Worm (Caenorhabditis elegans) whole organism, L4 larva: ENCODE data around the gene C45G9.10.

ENCODE experiments used
- F37D6.2 ChIP-seq: sonication (generic microtip); optimal IDR thresholded peaks from 2 replicates; lab custom pipeline; 2016; ENCODE audit warnings: mild to moderate bottlenecking, missing genetic modification characterization, missing compliant biosample characterization
- F49E8.2 ChIP-seq: sonication (generic microtip); optimal IDR thresholded peaks from 2 replicates; lab custom pipeline; 2016; ENCODE audit warnings: missing compliant biosample characterization, mild to moderate bottlenecking, missing genetic modification characterization, borderline replicate concordance
- T26A8.4 ChIP-seq: fragments of 200-800 bp; sonication (Bioruptor generic); IDR thresholded peaks from 2 replicates; pipeline ENCODE4 v1.3.6; 2022; ENCODE audit warnings: missing genetic modification characterization, missing compliant biosample characterization
- Y48G9A.11 ChIP-seq: fragments of 200-800 bp; sonication (Bioruptor generic); IDR thresholded peaks from 2 replicates; pipeline ENCODE4 v1.3.6; 2022; ENCODE audit warnings: missing genetic modification reagents, missing genetic modification characterization, missing compliant biosample characterization
- ZK337.2 ChIP-seq: fragments of 200-800 bp; sonication (Bioruptor generic); IDR thresholded peaks from 2 replicates; pipeline ENCODE4 v1.3.6; 2022; ENCODE audit warnings: missing genetic modification reagents, missing genetic modification characterization, missing compliant biosample characterization
- aly-2 ChIP-seq: sonication (generic microtip); optimal IDR thresholded peaks from 2 replicates; lab custom pipeline; 2018; ENCODE audit warnings: missing biosample characterization, missing genetic modification characterization
- arid-1 ChIP-seq: fragments of 200-800 bp; sonication (Bioruptor generic); conservative IDR thresholded peaks from 2 replicates; pipeline ENCODE4 v1.3.6; 2022; ENCODE audit warnings: missing genetic modification reagents, missing genetic modification characterization, missing compliant biosample characterization
- ceh-20 ChIP-seq: fragments of 200-800 bp; sonication (Bioruptor generic); IDR thresholded peaks from 2 replicates; pipeline ENCODE4 v1.3.6; 2022; ENCODE audit warnings: missing genetic modification reagents, missing genetic modification characterization, missing compliant biosample characterization
- ceh-28 ChIP-seq: fragments of 150-350 bp; optimal IDR thresholded peaks from 2 replicates; lab custom pipeline; 2014; ENCODE audit warnings: missing biosample characterization, missing genetic modification reagents, missing genetic modification characterization
- ceh-32 ChIP-seq: sonication (generic microtip); optimal IDR thresholded peaks from 2 replicates; lab custom pipeline; 2016; ENCODE audit warnings: mild to moderate bottlenecking, missing genetic modification characterization, missing compliant biosample characterization; ENCODE audit not compliant: poor library complexity
- ces-1 ChIP-seq: fragments of 150-350 bp; sonication (generic microtip); optimal IDR thresholded peaks from 4 replicates; lab custom pipeline; 2014; ENCODE audit warnings: missing biosample characterization, missing genetic modification reagents, missing genetic modification characterization
- daf-16 ChIP-seq, 3 experiments: sonication (generic microtip); optimal IDR thresholded peaks; 2 replicates each; lab custom pipeline; 2016 to 2017; ENCODE audit warnings: missing genetic modification characterization in 3 of 3, missing genetic modification reagents in 3 of 3, mild to moderate bottlenecking in 2 of 3, missing compliant biosample characterization in 2 of 3, missing biosample characterization in 1 of 3, moderate library complexity in 1 of 3
- dmd-6 ChIP-seq: fragments of 200-800 bp; sonication (Bioruptor generic); IDR thresholded peaks from 2 replicates; pipeline ENCODE4 v1.3.6; 2022; ENCODE audit warnings: missing genetic modification reagents, missing genetic modification characterization, missing compliant biosample characterization
- dmd-8 ChIP-seq: fragments of 200-800 bp; sonication (Bioruptor generic); IDR thresholded peaks from 2 replicates; pipeline ENCODE4 v1.3.6; 2022; ENCODE audit warnings: missing genetic modification characterization, missing compliant biosample characterization
- dpl-1 ChIP-seq: fragments of 150-350 bp; optimal IDR thresholded peaks from 2 replicates; lab custom pipeline; 2014; ENCODE audit warnings: missing biosample characterization, missing genetic modification reagents, missing genetic modification characterization
- duxl-1 ChIP-seq: sonication (generic microtip); optimal IDR thresholded peaks from 2 replicates; lab custom pipeline; 2016; ENCODE audit warnings: mild to moderate bottlenecking, missing genetic modification characterization, moderate library complexity, missing compliant biosample characterization; ENCODE audit not compliant: poor library complexity
- dve-1 ChIP-seq: sonication (generic microtip); optimal IDR thresholded peaks from 2 replicates; lab custom pipeline; 2017; ENCODE audit warnings: antibody characterized with exemption, mild to moderate bottlenecking, missing genetic modification characterization, missing compliant biosample characterization; ENCODE audit not compliant: insufficient read depth
- fkh-10 ChIP-seq: fragments of 150-350 bp; optimal IDR thresholded peaks from 2 replicates; lab custom pipeline; 2014; ENCODE audit warnings: missing biosample characterization, missing genetic modification reagents, missing genetic modification characterization
- hlh-11 ChIP-seq: fragments of 200-800 bp; sonication (Bioruptor generic); optimal IDR thresholded peaks from 2 replicates; lab custom pipeline; 2018; ENCODE audit warnings: mild to moderate bottlenecking, missing genetic modification characterization, missing compliant biosample characterization
- jun-1 ChIP-seq: fragments of 150-350 bp; optimal IDR thresholded peaks from 2 replicates; lab custom pipeline; 2014; ENCODE audit warnings: missing biosample characterization, missing genetic modification reagents, missing genetic modification characterization
- lim-7 ChIP-seq: fragments of 200-800 bp; sonication (Bioruptor generic); IDR thresholded peaks from 2 replicates; pipeline ENCODE4 v1.3.6; 2022; ENCODE audit warnings: missing genetic modification characterization, missing compliant biosample characterization
- lin-38 ChIP-seq: fragments of 200-800 bp; sonication (Bioruptor generic); IDR thresholded peaks from 2 replicates; pipeline ENCODE4 v1.3.6; 2022; ENCODE audit warnings: missing genetic modification reagents, missing genetic modification characterization, missing compliant biosample characterization
- lsy-2 ChIP-seq, 2 experiments: fragments of 150-350 bp in 1 of 2; sonication (generic microtip) in 1 of 2; optimal IDR thresholded peaks; 2 replicates each; lab custom pipeline; 2014 to 2017; ENCODE audit warnings: missing biosample characterization in 2 of 2, missing genetic modification characterization in 2 of 2
- madf-5 ChIP-seq, 2 experiments: fragments of 200-800 bp; sonication (Bioruptor generic); IDR thresholded peaks; 2 replicates each; pipeline ENCODE4 v1.3.6; 2022; ENCODE audit warnings: missing compliant biosample characterization in 2 of 2, missing genetic modification characterization in 2 of 2
- madf-9 ChIP-seq: fragments of 200-800 bp; sonication (Bioruptor generic); conservative IDR thresholded peaks from 2 replicates; pipeline ENCODE4 v1.3.6; 2022; ENCODE audit warnings: missing genetic modification reagents, missing genetic modification characterization, missing compliant biosample characterization
- mdl-1 ChIP-seq, 2 experiments: fragments of 150-350 bp in 1 of 2; sonication (generic microtip) in 1 of 2; optimal IDR thresholded peaks; 2 replicates each; lab custom pipeline; 2014 to 2017; ENCODE audit warnings: missing biosample characterization in 2 of 2, missing genetic modification characterization in 2 of 2
- mep-1 ChIP-seq: fragments of 150-350 bp; sonication (generic microtip); optimal IDR thresholded peaks from 3 replicates; lab custom pipeline; 2014; ENCODE audit warnings: missing biosample characterization, missing genetic modification characterization
- mes-2 ChIP-seq: sonication (generic microtip); optimal IDR thresholded peaks from 2 replicates; lab custom pipeline; 2016; ENCODE audit warnings: missing genotype, mild to moderate bottlenecking, missing genetic modification characterization, missing compliant biosample characterization; ENCODE audit not compliant: poor library complexity, severe bottlenecking
- mxl-3 ChIP-seq: fragments of 200-800 bp; sonication (Bioruptor generic); optimal IDR thresholded peaks from 2 replicates; lab custom pipeline; 2018; ENCODE audit warnings: mild to moderate bottlenecking, missing genetic modification characterization, missing compliant biosample characterization
- nhr-10 ChIP-seq: fragments of 150-350 bp; optimal IDR thresholded peaks from 2 replicates; lab custom pipeline; 2014; ENCODE audit warnings: missing biosample characterization, missing genetic modification characterization
- nhr-102 ChIP-seq: sonication (generic microtip); optimal IDR thresholded peaks from 2 replicates; lab custom pipeline; 2016; ENCODE audit warnings: mild to moderate bottlenecking, missing genetic modification characterization, moderate library complexity, missing compliant biosample characterization
- nhr-11 ChIP-seq: fragments of 150-350 bp; optimal IDR thresholded peaks from 2 replicates; lab custom pipeline; 2014; ENCODE audit warnings: missing biosample characterization, missing genetic modification characterization
- nhr-237 ChIP-seq: sonication (generic microtip); optimal IDR thresholded peaks from 2 replicates; lab custom pipeline; 2017; ENCODE audit warnings: missing biosample characterization, missing genetic modification characterization
- nhr-48 ChIP-seq: sonication (generic microtip); optimal IDR thresholded peaks from 2 replicates; lab custom pipeline; 2016; ENCODE audit warnings: mild to moderate bottlenecking, missing genetic modification characterization, missing compliant biosample characterization
- nhr-6 ChIP-seq: fragments of 150-350 bp; optimal IDR thresholded peaks from 2 replicates; lab custom pipeline; 2014; ENCODE audit warnings: missing biosample characterization, missing genetic modification characterization
- nhr-77 ChIP-seq: fragments of 150-350 bp; optimal IDR thresholded peaks from 2 replicates; lab custom pipeline; 2014; ENCODE audit warnings: missing biosample characterization, missing genetic modification characterization
- php-3 ChIP-seq: fragments of 200-800 bp; sonication (Bioruptor generic); IDR thresholded peaks from 2 replicates; pipeline ENCODE4 v1.3.6; 2022; ENCODE audit warnings: missing genetic modification reagents, missing genetic modification characterization, missing compliant biosample characterization
- rbr-2 ChIP-seq: sonication (generic microtip); optimal IDR thresholded peaks from 2 replicates; lab custom pipeline; 2016; ENCODE audit warnings: missing genotype, missing genetic modification characterization, missing compliant biosample characterization
- set-16 ChIP-seq: fragments of 200-800 bp; sonication (Bioruptor generic); IDR thresholded peaks from 2 replicates; pipeline ENCODE4 v1.3.6; 2022; ENCODE audit warnings: missing genetic modification reagents, missing genetic modification characterization, missing compliant biosample characterization
- skn-1 ChIP-seq: fragments of 150-350 bp; optimal IDR thresholded peaks from 2 replicates; lab custom pipeline; 2014; ENCODE audit warnings: missing biosample characterization, missing genetic modification characterization
- spr-1 ChIP-seq: sonication (generic microtip); optimal IDR thresholded peaks from 2 replicates; lab custom pipeline; 2016; ENCODE audit warnings: mild to moderate bottlenecking, missing genetic modification characterization, missing compliant biosample characterization
- tra-1 ChIP-seq: fragments of 200-800 bp; sonication (Bioruptor generic); IDR thresholded peaks from 2 replicates; pipeline ENCODE4 v1.3.6; 2022; ENCODE audit warnings: missing genetic modification reagents, missing genetic modification characterization, missing compliant biosample characterization
- unc-39 ChIP-seq: sonication (generic microtip); optimal IDR thresholded peaks from 2 replicates; lab custom pipeline; 2017; ENCODE audit warnings: missing biosample characterization, missing genetic modification characterization
- unc-62 ChIP-seq, 3 experiments: fragments of 150-350 bp in 1 of 3; sonication (generic microtip); optimal IDR thresholded peaks in 2 of 3; peaks in 1 of 3; 1 replicate in 1 of 3; 2 replicates in 2 of 3; lab custom pipeline; 2014 to 2017; ENCODE audit warnings: missing biosample characterization in 3 of 3, missing genetic modification characterization in 3 of 3, missing genetic modification reagents in 3 of 3, missing genotype in 1 of 3
- vab-7 ChIP-seq: fragments of 200-800 bp; sonication (Bioruptor generic); IDR thresholded peaks from 2 replicates; pipeline ENCODE4 v1.3.6; 2022; ENCODE audit warnings: missing genetic modification reagents, missing genetic modification characterization, missing compliant biosample characterization
- zfp-3 ChIP-seq: fragments of 200-800 bp; sonication (Bioruptor generic); conservative IDR thresholded peaks from 2 replicates; pipeline ENCODE4 v1.3.6; 2022; ENCODE audit warnings: missing genetic modification reagents, missing genetic modification characterization, missing compliant biosample characterization
- zip-11 ChIP-seq: fragments of 200-800 bp; sonication (Bioruptor generic); IDR thresholded peaks from 2 replicates; pipeline ENCODE4 v1.3.6; 2022; ENCODE audit warnings: missing genetic modification characterization, missing compliant biosample characterization
- zip-2 ChIP-seq: fragments of 150-350 bp; optimal IDR thresholded peaks from 2 replicates; lab custom pipeline; 2014; ENCODE audit warnings: missing biosample characterization, missing genetic modification characterization
- ztf-11 ChIP-seq: fragments of 150-350 bp; optimal IDR thresholded peaks from 2 replicates; lab custom pipeline; 2014; ENCODE audit warnings: missing biosample characterization, missing genetic modification characterization

C45G9.10 gene

ce11 chrIII:5013915-5014346 lies 47.8 kb downstream of the C45G9.10 start (continued):
- peak; percentile 94 for TF ChIP-seq hlh-11 (tag; lab: Kevin White, UChicago)
- TF ChIP-seq fkh-10 (GFP tag; lab: Kevin White, UChicago), result peak; percentile 70
- TF ChIP-seq unc-62 (GFP tag; optimal IDR thresholded peaks at IDR 0.05 in 1 of 2; lab: Kevin White, UChicago), result peak in 1 of 2 experiments; percentile 99
- no peak for TF ChIP-seq unc-62 (tag; optimal IDR thresholded peaks at IDR 0.05; lab: Kevin White, UChicago)
- no peak for TF ChIP-seq nhr-237 (tag; lab: Kevin White, UChicago)
- peak; percentile 87 for TF ChIP-seq dve-1 (tag; lab: Kevin White, UChicago)
- 0 out of 4 replicates have a peak, but pooled peaks of 1 of the 2 experiments have one; percentile 28 for TF ChIP-seq madf-5 (GFP tag; IDR thresholded peaks at IDR 0.05; lab: Robert Waterston, UW)
- TF ChIP-seq nhr-11, result peak; percentile 94
- no peak for TF ChIP-seq ZK337.2 (GFP tag; lab: Robert Waterston, UW)
- TF ChIP-seq T26A8.4 (GFP tag; lab: Robert Waterston, UW), result peak; percentile 75
- TF ChIP-seq ces-1 (GFP tag; lab: Kevin White, UChicago), result peak; percentile 71
- no peak for TF ChIP-seq duxl-1 (tag; lab: Kevin White, UChicago)
- peak; percentile 34 for TF ChIP-seq zip-2 (tag; lab: Kevin White, UChicago)
- peak; percentile 85 for TF ChIP-seq nhr-77 (tag; lab: Kevin White, UChicago)
- TF ChIP-seq mdl-1 (tag; optimal IDR thresholded peaks at IDR 0.05; lab: Kevin White, UChicago), result peak; percentile 42 to 78
- TF ChIP-seq zfp-3, result no peak
- peak; percentile 54 for TF ChIP-seq spr-1 (tag; lab: Kevin White, UChicago)
- no peak for TF ChIP-seq skn-1
- peak; percentile 97 for TF ChIP-seq mep-1 (tag; lab: Kevin White, UChicago)
- 0 out of 2 replicates have a peak, but pooled peaks have one; percentile 15 for TF ChIP-seq arid-1
- TF ChIP-seq mxl-3 (GFP tag; lab: Kevin White, UChicago), result peak; percentile 73
- 0 out of 2 replicates have a peak, but pooled peaks have one; percentile 34 for TF ChIP-seq tra-1
- TF ChIP-seq F49E8.2 (tag; lab: Kevin White, UChicago), result no peak
- TF ChIP-seq nhr-10 (tag; lab: Kevin White, UChicago), result peak; percentile 69
- peak; percentile 56 for TF ChIP-seq dpl-1 (GFP tag; lab: Kevin White, UChicago)
- TF ChIP-seq unc-39 (tag; lab: Kevin White, UChicago), result no peak
- no peak for TF ChIP-seq jun-1 (tag; lab: Kevin White, UChicago)
- no peak for TF ChIP-seq ztf-11 (tag; lab: Kevin White, UChicago)
- TF ChIP-seq nhr-48 (tag; lab: Kevin White, UChicago), result peak; percentile 58
- no peak for TF ChIP-seq madf-9 (GFP tag; lab: Robert Waterston, UW)
- TF ChIP-seq daf-16 (GFP tag; optimal IDR thresholded peaks at IDR 0.05; lab: Kevin White, UChicago), result peak; percentile 22 to 27
- TF ChIP-seq daf-16 (tag; optimal IDR thresholded peaks at IDR 0.05; lab: Kevin White, UChicago), result peak; percentile 17
- TF ChIP-seq Y48G9A.11 (GFP tag; lab: Robert Waterston, UW), result no peak
- peak; percentile 64 for TF ChIP-seq dmd-6 (GFP tag; lab: Robert Waterston, UW)
- TF ChIP-seq mes-2 (tag; lab: Kevin White, UChicago), result peak; percentile 75
- peak; percentile 65 for TF ChIP-seq nhr-6 (tag; lab: Kevin White, UChicago)
- no peak for TF ChIP-seq dmd-8 (GFP tag; lab: Robert Waterston, UW)
- no peak for TF ChIP-seq aly-2
- peak; percentile 85 for TF ChIP-seq F37D6.2 (tag; lab: Kevin White, UChicago)
- peak; percentile 71; the same call in 1 of the 2 replicates for TF ChIP-seq php-3 (GFP tag; lab: Robert Waterston, UW)
- peak; percentile 48 for TF ChIP-seq nhr-102 (tag; lab: Kevin White, UChicago)
- TF ChIP-seq rbr-2 (tag; lab: Kevin White, UChicago), result peak; percentile 90
- TF ChIP-seq ceh-32 (tag; lab: Kevin White, UChicago), result no peak
- 0 out of 2 replicates have a peak, but pooled peaks have one; percentile 35 for TF ChIP-seq lim-7 (GFP tag; lab: Robert Waterston, UW)
- peak; percentile 67 for TF ChIP-seq lin-38 (GFP tag; lab: Robert Waterston, UW)
- TF ChIP-seq set-16 (GFP tag; lab: Robert Waterston, UW), result peak; percentile 77
- TF ChIP-seq ceh-20 (GFP tag; lab: Robert Waterston, UW), result peak; percentile 65; the same call in 1 of the 2 replicates
- peak; percentile 65 for TF ChIP-seq ceh-28 (tag; lab: Kevin White, UChicago)
- 0 out of 2 replicates have a peak, but pooled peaks have one; percentile 39 for TF ChIP-seq vab-7 (GFP tag; lab: Robert Waterston, UW)
- TF ChIP-seq zip-11 (GFP tag; lab: Robert Waterston, UW), result no peak
- TF ChIP-seq lsy-2 (tag; optimal IDR thresholded peaks at IDR 0.05; lab: Kevin White, UChicago), result peak; percentile 78 to 90
